Fruit fly (Drosophila melanogaster) whole organism, embryonic: ENCODE results near the gene Sec61alpha.

Source experiments
- Awh ChIP-seq: fragments of 200-800 bp; sonication (Bioruptor generic); IDR thresholded peaks from 2 replicates; pipeline ENCODE4, ENCODE4 v1.3.6; 2022; ENCODE audit warnings: missing biosample characterization, missing genetic modification characterization
- B-H2 ChIP-seq: fragments of 200-800 bp; sonication (Bioruptor generic); optimal IDR thresholded peaks from 2 replicates; lab custom pipeline; 2018; ENCODE audit warnings: missing biosample characterization, mild to moderate bottlenecking, missing genetic modification characterization
- BEAF-32 ChIP-seq: fragments of 200-800 bp; sonication (Bioruptor generic); optimal IDR thresholded peaks from 3 replicates; lab custom pipeline; 2017; ENCODE audit warnings: missing biosample characterization, missing genetic modification characterization, mild to moderate bottlenecking, moderate library complexity, missing genetic modification reagents
- Bgb ChIP-seq: fragments of 200-800 bp; sonication (Bioruptor generic); IDR thresholded peaks from 2 replicates; pipeline ENCODE4 v1.3.6; 2022; ENCODE audit warnings: missing biosample characterization, missing genetic modification characterization; ENCODE audit not compliant: partially characterized antibody
- CG10979 ChIP-seq: fragments of 200-800 bp; sonication (Bioruptor generic); optimal IDR thresholded peaks from 2 replicates; lab custom pipeline; 2018; ENCODE audit warnings: missing biosample characterization, mild to moderate bottlenecking, missing genetic modification characterization, moderate library complexity
- CG11093 ChIP-seq: fragments of 200-800 bp; sonication (Bioruptor generic); IDR thresholded peaks from 3 replicates; pipeline ENCODE4 v1.3.6; 2022; ENCODE audit warnings: missing biosample characterization, missing genetic modification characterization
- CG12236 ChIP-seq: fragments of 200-800 bp; sonication (Bioruptor generic); optimal IDR thresholded peaks from 2 replicates; lab custom pipeline; 2016; ENCODE audit warnings: missing biosample characterization, missing genetic modification characterization
- CG1233 ChIP-seq: fragments of 200-800 bp; sonication (Bioruptor generic); optimal IDR thresholded peaks from 4 replicates; lab custom pipeline; 2018; ENCODE audit warnings: missing biosample characterization, mild to moderate bottlenecking, missing genetic modification characterization
- CG12391 ChIP-seq: fragments of 200-800 bp; sonication (Bioruptor generic); optimal IDR thresholded peaks from 3 replicates; lab custom pipeline; 2018; ENCODE audit warnings: missing biosample characterization, mild to moderate bottlenecking, missing genetic modification characterization, moderate library complexity
- CG13296 ChIP-seq: fragments of 200-800 bp; sonication (Bioruptor generic); optimal IDR thresholded peaks from 3 replicates; lab custom pipeline; 2018; ENCODE audit warnings: missing biosample characterization, mild to moderate bottlenecking, missing genetic modification characterization
- CG15514 ChIP-seq: fragments of 200-800 bp; sonication (Bioruptor generic); optimal IDR thresholded peaks from 3 replicates; lab custom pipeline; 2017; ENCODE audit warnings: missing biosample characterization, missing genetic modification characterization, mild to moderate bottlenecking, moderate library complexity, missing genetic modification reagents
- CG17568 ChIP-seq: fragments of 200-800 bp; sonication (Bioruptor generic); optimal IDR thresholded peaks from 2 replicates; lab custom pipeline; 2018; ENCODE audit warnings: missing biosample characterization, mild to moderate bottlenecking, missing genetic modification characterization, moderate library complexity
- CG17829 ChIP-seq: fragments of 200-800 bp; optimal IDR thresholded peaks from 2 replicates; lab custom pipeline; 2019; ENCODE audit warnings: missing biosample characterization, mild to moderate bottlenecking, missing genetic modification characterization, moderate library complexity
- CG18262 ChIP-seq: fragments of 200-800 bp; optimal IDR thresholded peaks from 3 replicates; lab custom pipeline; 2019; ENCODE audit warnings: missing biosample characterization, mild to moderate bottlenecking, missing genetic modification characterization, moderate library complexity
- CG18476 ChIP-seq: fragments of 200-800 bp; sonication (Bioruptor generic); optimal IDR thresholded peaks from 2 replicates; lab custom pipeline; 2016; ENCODE audit warnings: missing biosample characterization, mild to moderate bottlenecking, missing genetic modification characterization
- CG2712 ChIP-seq: fragments of 200-800 bp; optimal IDR thresholded peaks from 3 replicates; lab custom pipeline; 2019; ENCODE audit warnings: missing biosample characterization, mild to moderate bottlenecking, missing genetic modification characterization, moderate library complexity
- CG2875 ChIP-seq: fragments of 200-800 bp; sonication (Bioruptor generic); optimal IDR thresholded peaks from 2 replicates; lab custom pipeline; 2017; ENCODE audit warnings: missing biosample characterization, mild to moderate bottlenecking, missing genetic modification characterization, missing genetic modification reagents
- CG2889 ChIP-seq: fragments of 200-800 bp; sonication (Bioruptor generic); IDR thresholded peaks from 3 replicates; pipeline ENCODE4 v1.3.6; 2022; ENCODE audit warnings: missing biosample characterization, missing genetic modification characterization
- CG30403 ChIP-seq: fragments of 200-800 bp; sonication (Bioruptor generic); optimal IDR thresholded peaks from 3 replicates; lab custom pipeline; 2016; ENCODE audit warnings: missing biosample characterization, missing genetic modification characterization
- CG31388 ChIP-seq: fragments of 200-800 bp; sonication (Bioruptor generic); optimal IDR thresholded peaks from 2 replicates; lab custom pipeline; 2016; ENCODE audit warnings: missing biosample characterization, missing genetic modification characterization
- CG32767 ChIP-seq: fragments of 200-800 bp; sonication (Bioruptor generic); IDR thresholded peaks from 2 replicates; pipeline ENCODE4 v1.3.6; 2022; ENCODE audit warnings: missing biosample characterization, missing genetic modification characterization
- CG34224 ChIP-seq: fragments of 200-800 bp; sonication (Bioruptor generic); IDR thresholded peaks from 3 replicates; pipeline ENCODE4 v1.3.6; 2022; ENCODE audit warnings: missing biosample characterization, missing genetic modification characterization; ENCODE audit not compliant: partially characterized antibody
- CG3726 ChIP-seq: fragments of 200-800 bp; sonication (Bioruptor generic); IDR thresholded peaks from 3 replicates; pipeline ENCODE4, ENCODE4 v1.3.6; 2022; ENCODE audit warnings: missing biosample characterization, missing genetic modification characterization
- CG3847 ChIP-seq: fragments of 200-800 bp; sonication (Bioruptor generic); IDR thresholded peaks from 2 replicates; pipeline ENCODE4 v1.3.6; 2022; ENCODE audit warnings: missing biosample characterization, missing genetic modification characterization
- CG7928 ChIP-seq: fragments of 200-800 bp; sonication (Bioruptor generic); optimal IDR thresholded peaks from 2 replicates; lab custom pipeline; 2017; ENCODE audit warnings: missing biosample characterization, mild to moderate bottlenecking, missing genetic modification characterization
- CG8290 ChIP-seq, 3 experiments: fragments of 200-800 bp; sonication (Bioruptor generic); optimal IDR thresholded peaks; 2 replicates each; lab custom pipeline; 2016 to 2019; ENCODE audit warnings: missing biosample characterization in 3 of 3, missing genetic modification characterization in 3 of 3, mild to moderate bottlenecking in 2 of 3, moderate library complexity in 1 of 3
- CG8924 ChIP-seq: fragments of 200-800 bp; optimal IDR thresholded peaks from 3 replicates; lab custom pipeline; 2019; ENCODE audit warnings: missing biosample characterization, mild to moderate bottlenecking, missing genetic modification characterization, moderate library complexity
- CG9932 ChIP-seq: fragments of 200-800 bp; sonication (Bioruptor generic); IDR thresholded peaks from 2 replicates; pipeline ENCODE4 v1.3.6; 2022; ENCODE audit warnings: missing biosample characterization, missing genetic modification characterization
- CrebB ChIP-seq: fragments of 200-800 bp; sonication (Bioruptor generic); optimal IDR thresholded peaks from 3 replicates; lab custom pipeline; 2018; ENCODE audit warnings: missing biosample characterization, mild to moderate bottlenecking, missing genetic modification characterization
- D ChIP-seq, 2 experiments: fragments of 200-800 bp in 1 of 2; fragments of >200 bp in 1 of 2; sonication (Bioruptor generic) in 1 of 2; optimal IDR thresholded peaks; 2 replicates in 1 of 2; 3 replicates in 1 of 2; lab custom pipeline; 2017; ENCODE audit warnings: mild to moderate bottlenecking in 1 of 2, missing biosample characterization in 1 of 2, missing genetic modification characterization in 1 of 2, missing genetic modification reagents in 1 of 2
- Deaf1 ChIP-seq: fragments of 200-800 bp; optimal IDR thresholded peaks from 3 replicates; lab custom pipeline; 2019; ENCODE audit warnings: missing biosample characterization, mild to moderate bottlenecking, missing genetic modification characterization, moderate library complexity
- Doc2 ChIP-seq: fragments of 200-800 bp; sonication (Bioruptor generic); IDR thresholded peaks from 2 replicates; pipeline ENCODE4 v1.3.6; 2022; ENCODE audit warnings: missing biosample characterization, missing genetic modification characterization
- Gsc ChIP-seq: fragments of 200-800 bp; sonication (Bioruptor generic); IDR thresholded peaks from 2 replicates; pipeline ENCODE4 v1.3.6; 2022; ENCODE audit warnings: missing biosample characterization, missing genetic modification characterization
- HLHmδ ChIP-seq: fragments of 200-800 bp; sonication (Bioruptor generic); optimal IDR thresholded peaks from 2 replicates; lab custom pipeline; 2018; ENCODE audit warnings: missing biosample characterization, mild to moderate bottlenecking, missing genetic modification characterization, moderate library complexity
- Hmx ChIP-seq: fragments of 200-800 bp; sonication (Bioruptor generic); optimal IDR thresholded peaks from 2 replicates; lab custom pipeline; 2016; ENCODE audit warnings: missing biosample characterization, missing genetic modification characterization
- Mad ChIP-seq: fragments of 200-800 bp; sonication (Bioruptor generic); optimal IDR thresholded peaks from 2 replicates; lab custom pipeline; 2016; ENCODE audit warnings: missing biosample characterization, missing genetic modification characterization
- Oli ChIP-seq: fragments of 200-800 bp; sonication (Bioruptor generic); optimal IDR thresholded peaks from 2 replicates; lab custom pipeline; 2018; ENCODE audit warnings: missing biosample characterization, mild to moderate bottlenecking, missing genetic modification characterization, moderate library complexity
- Side ChIP-seq: fragments of 200-800 bp; sonication (Bioruptor generic); optimal IDR thresholded peaks from 2 replicates; lab custom pipeline; 2016; ENCODE audit warnings: missing biosample characterization, missing genetic modification characterization
- br ChIP-seq: fragments of >200 bp; optimal IDR thresholded peaks from 2 replicates; lab custom pipeline; 2017
- gcm2 ChIP-seq: fragments of 200-800 bp; sonication (Bioruptor generic); optimal IDR thresholded peaks from 2 replicates; lab custom pipeline; 2016; ENCODE audit warnings: missing biosample characterization, missing genetic modification characterization
- grau ChIP-seq: fragments of 200-800 bp; optimal IDR thresholded peaks from 3 replicates; lab custom pipeline; 2019; ENCODE audit warnings: missing biosample characterization, mild to moderate bottlenecking, missing genetic modification characterization, moderate library complexity
- hth ChIP-seq: fragments of >200 bp; optimal IDR thresholded peaks from 2 replicates; lab custom pipeline; 2017; ENCODE audit warnings: inconsistent platforms
- kay ChIP-seq: fragments of 200-800 bp; sonication (Bioruptor generic); optimal IDR thresholded peaks from 2 replicates; lab custom pipeline; 2016; ENCODE audit warnings: missing biosample characterization, missing genetic modification characterization
- pan ChIP-seq, 4 experiments: fragments of >200 bp in 3 of 4; fragments of 200-800 bp in 1 of 4; sonication (Bioruptor generic) in 1 of 4; optimal IDR thresholded peaks in 3 of 4; IDR thresholded peaks in 1 of 4; 2 replicates each; pipeline versions ENCODE4 v1.3.6 to Lab custom; 2017 to 2022; ENCODE audit warnings: missing biosample characterization in 2 of 4, missing genetic modification characterization in 2 of 4, mixed read lengths in 1 of 4
- psq ChIP-seq: fragments of 200-800 bp; sonication (Bioruptor generic); optimal IDR thresholded peaks from 2 replicates; lab custom pipeline; 2017; ENCODE audit warnings: missing biosample characterization, missing genetic modification characterization
- pzg ChIP-seq: fragments of 200-800 bp; sonication (Bioruptor generic); optimal IDR thresholded peaks from 3 replicates; lab custom pipeline; 2018; ENCODE audit warnings: missing biosample characterization, mild to moderate bottlenecking, missing genetic modification characterization, moderate library complexity
- salm ChIP-seq: fragments of 200-800 bp; sonication (Bioruptor generic); optimal IDR thresholded peaks from 2 replicates; lab custom pipeline; 2018; ENCODE audit warnings: missing biosample characterization, mild to moderate bottlenecking, missing genetic modification characterization
- sima ChIP-seq: fragments of 200-800 bp; sonication (Bioruptor generic); optimal IDR thresholded peaks from 2 replicates; lab custom pipeline; 2016; ENCODE audit warnings: missing biosample characterization, missing genetic modification characterization
- so ChIP-seq: fragments of 200-800 bp; sonication (Bioruptor generic); IDR thresholded peaks from 3 replicates; pipeline ENCODE4 v1.3.6; 2022; ENCODE audit warnings: missing biosample characterization, missing genetic modification characterization
- stwl ChIP-seq: fragments of 200-800 bp; sonication (Bioruptor generic); optimal IDR thresholded peaks from 3 replicates; lab custom pipeline; 2018; ENCODE audit warnings: missing biosample characterization, mild to moderate bottlenecking, missing genetic modification characterization, moderate library complexity
- trem ChIP-seq: fragments of 200-800 bp; optimal IDR thresholded peaks from 3 replicates; lab custom pipeline; 2019; ENCODE audit warnings: missing biosample characterization, mild to moderate bottlenecking, missing genetic modification characterization, moderate library complexity

The Sec61alpha gene

DNA sequence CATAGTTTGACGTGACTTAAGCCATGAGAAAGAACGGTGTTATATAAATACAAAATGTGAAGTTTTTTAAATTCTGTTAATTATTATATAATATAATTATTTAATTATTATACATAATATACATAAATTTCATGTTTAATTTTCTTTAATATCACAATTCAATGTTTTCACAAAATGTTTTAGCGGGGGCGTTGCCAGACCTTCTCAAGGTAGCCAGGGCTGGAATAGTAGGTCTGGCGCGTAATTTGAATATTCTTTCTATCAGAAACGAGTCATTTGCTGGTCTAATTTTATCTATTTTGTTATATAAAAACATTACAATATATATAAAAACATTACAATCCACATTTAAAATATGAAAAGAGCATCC lies 32.1 kb downstream of the Sec61alpha start, which contains the start of gene Acox3 (continued):
- TF ChIP-seq br (no peak), CG34224 (GFP tag; lab: Robert Waterston, UW) (no peak), CG18262 (tag; lab: Kevin White, UChicago) (peak; percentile 19), CG18476 (GFP tag; lab: Kevin White, UChicago) (no peak), CG17829 (tag; lab: Kevin White, UChicago) (peak; percentile 27), Deaf1 (tag; lab: Kevin White, UChicago) (no peak), CG30403 (no peak), Mad (GFP tag; lab: Kevin White, UChicago) (no peak), CrebB (tag; lab: Kevin White, UChicago) (no peak), Side (GFP tag; lab: Kevin White, UChicago) (no peak), CG8290 (GFP tag; optimal IDR thresholded peaks at IDR 0.05; lab: Kevin White, UChicago) (no peak), CG8290 (tag; optimal IDR thresholded peaks at IDR 0.05; lab: Kevin White, UChicago) (no peak), CG12236 (GFP tag; lab: Kevin White, UChicago) (no peak), kay (GFP tag; lab: Kevin White, UChicago) (no peak), CG17568 (no peak), gcm2 (GFP tag; lab: Kevin White, UChicago) (no peak), sima (GFP tag; lab: Kevin White, UChicago) (no peak), CG2889 (no peak), pzg (GFP tag; lab: Kevin White, UChicago) (peak; percentile 41), psq (no peak), grau (tag; lab: Kevin White, UChicago) (peak; percentile 8), Awh (GFP tag; lab: Robert Waterston, UW) (no peak), Bgb (GFP tag; lab: Robert Waterston, UW) (no peak), Hmx (GFP tag; lab: Kevin White, UChicago) (no peak), CG1233 (no peak), CG11093 (GFP tag; lab: Robert Waterston, UW) (no peak), so (no peak), CG2875 (GFP tag; lab: Kevin White, UChicago) (no peak), CG3726 (GFP tag; lab: Robert Waterston, UW) (no peak), hth (lab: Kevin White, UChicago) (no peak), CG10979 (tag; lab: Kevin White, UChicago) (no peak), CG7928 (GFP tag; lab: Kevin White, UChicago) (peak; percentile 94), CG32767 (no peak), CG2712 (tag; lab: Kevin White, UChicago) (no peak), CG13296 (GFP tag; lab: Kevin White, UChicago) (no peak), stwl (tag; lab: Kevin White, UChicago) (peak; percentile 62), B-H2 (GFP tag; lab: Kevin White, UChicago) (no peak), pan (optimal IDR thresholded peaks at IDR 0.05; lab: Kevin White, UChicago) (no peak), pan (GFP tag; optimal IDR thresholded peaks at IDR 0.05 in 1 of 2, IDR thresholded peaks at IDR 0.05 in 1 of 2) (no peak), CG8924 (tag; lab: Kevin White, UChicago) (peak; percentile 24), CG3847 (GFP tag; lab: Robert Waterston, UW) (peak; percentile 32; the same call in 1 of the 2 replicates), Doc2 (GFP tag; lab: Robert Waterston, UW) (no peak), Gsc (GFP tag; lab: Robert Waterston, UW) (no peak), D (optimal IDR thresholded peaks at IDR 0.05; lab: Kevin White, UChicago) (no peak), D (GFP tag; optimal IDR thresholded peaks at IDR 0.05; lab: Kevin White, UChicago) (no peak), CG9932 (GFP tag; lab: Robert Waterston, UW) (no peak), salm (tag; lab: Kevin White, UChicago) (no peak), CG15514 (GFP tag; lab: Kevin White, UChicago) (peak; percentile 33), HLHmδ (GFP tag; lab: Kevin White, UChicago) (no peak), trem (tag; lab: Kevin White, UChicago) (peak; percentile 68), BEAF-32 (GFP tag; lab: Kevin White, UChicago) (peak; percentile 6), CG12391 (peak; percentile 51), Oli (no peak), CG31388 (no peak)
